Fruit fly (Drosophila melanogaster) whole organism, embryonic: ENCODE measurements around the gene Cul5.

Experiments
- Sox100B ChIP-seq: fragments of 200-800 bp; sonication (Bioruptor generic); optimal IDR thresholded peaks from 3 replicates; lab custom pipeline; 2018; ENCODE audit warnings: missing biosample characterization, mild to moderate bottlenecking, missing genetic modification characterization
- psq ChIP-seq: fragments of 200-800 bp; sonication (Bioruptor generic); optimal IDR thresholded peaks from 2 replicates; lab custom pipeline; 2017; ENCODE audit warnings: missing biosample characterization, missing genetic modification characterization

dm6 chr3R:29066285-29066684, 3.5 kb upstream of the Cul5 start:
- TF ChIP-seq psq = no peak
- peak; percentile 24 for TF ChIP-seq Sox100B (GFP tag; lab: Kevin White, UChicago)
